Worm (Caenorhabditis elegans): ENCODE measurements around the gene ric-3.

The ric-3 gene

ce11 chrIV:7838426-7838825, 20.4 kb downstream of the ric-3 start, which contains the start of gene C06A6.7:
Gene C06A6.7 (minus strand): TSS chrIV:7838526.
- TF ChIP-seq odd-2 (tag; optimal IDR thresholded peaks at IDR 0.05) (no peak), lim-6 (tag; optimal IDR thresholded peaks at IDR 0.05) (no peak), hlh-15 (tag; optimal IDR thresholded peaks at IDR 0.05) (no peak), ref-2 (tag; optimal IDR thresholded peaks at IDR 0.05) (no peak), tbx-7 (tag; optimal IDR thresholded peaks at IDR 0.05) (no peak), fax-1 (tag; optimal IDR thresholded peaks at IDR 0.05) (no peak), ceh-31 (tag; optimal IDR thresholded peaks at IDR 0.05) (no peak), dve-1 (tag; optimal IDR thresholded peaks at IDR 0.05) (no peak), ceh-2 (tag; optimal IDR thresholded peaks at IDR 0.05) (no peak), ttx-3 (tag; optimal IDR thresholded peaks at IDR 0.05) (no peak), unc-55 (GFP tag; optimal IDR thresholded peaks at IDR 0.05) (no peak), dmd-4 (tag; optimal IDR thresholded peaks at IDR 0.05; ENCODE audit: borderline replicate concordance) (no peak), ama-1 (optimal IDR thresholded peaks at IDR 0.05) (no peak), pat-9 (tag; optimal IDR thresholded peaks at IDR 0.05) (no peak), ahr-1 (tag; optimal IDR thresholded peaks at IDR 0.05) (no peak), ztf-16 (tag; optimal IDR thresholded peaks at IDR 0.05) (no peak), sdc-2 (tag; optimal IDR thresholded peaks at IDR 0.05) (no peak), zip-5 (tag; optimal IDR thresholded peaks at IDR 0.05) (no peak)

ce11 chrIV:7839923-7840322, 21.9 kb downstream of the ric-3 start:
- peak; percentile 65 for TF ChIP-seq ceh-14 (tag; optimal IDR thresholded peaks at IDR 0.05)
- TF ChIP-seq ceh-31 (tag; optimal IDR thresholded peaks at IDR 0.05) = peak; percentile 33
- no peak for TF ChIP-seq pha-4 (tag; optimal IDR thresholded peaks at IDR 0.05)
- no peak for TF ChIP-seq npax-4 (tag; optimal IDR thresholded peaks at IDR 0.05)
- no peak for TF ChIP-seq hlh-6 (tag; optimal IDR thresholded peaks at IDR 0.05)

- TF ChIP-seq C38D4.7 (GFP tag; optimal IDR thresholded peaks at IDR 0.05) = no peak
- TF ChIP-seq elt-2 (tag; optimal IDR thresholded peaks at IDR 0.05) = peak; percentile 42
- TF ChIP-seq nhr-232 (tag; optimal IDR thresholded peaks at IDR 0.05) = no peak
- TF ChIP-seq ceh-30 (tag; optimal IDR thresholded peaks at IDR 0.05) = no peak
- no peak for TF ChIP-seq syd-9 (tag; optimal IDR thresholded peaks at IDR 0.05)
Observed at ce11 chrIV:7841218-7841617, 23.2 kb downstream of the ric-3 start.

ce11 chrIV:7844333-7844973, 26.4 kb downstream of the ric-3 start:
- TF ChIP-seq elt-2 (tag; optimal IDR thresholded peaks at IDR 0.05) = peak; percentile 8
- TF ChIP-seq che-1 (tag; optimal IDR thresholded peaks at IDR 0.05) = no peak
- no peak for TF ChIP-seq K02D7.2 (tag; optimal IDR thresholded peaks at IDR 0.05)
- no peak for TF ChIP-seq C08G9.2 (tag; optimal IDR thresholded peaks at IDR 0.05)
- TF ChIP-seq hlh-30 (tag; optimal IDR thresholded peaks at IDR 0.05; ENCODE audit: insufficient read depth) = peak; percentile 17
- TF ChIP-seq ceh-48 (tag; optimal IDR thresholded peaks at IDR 0.05) = no peak

DNA sequence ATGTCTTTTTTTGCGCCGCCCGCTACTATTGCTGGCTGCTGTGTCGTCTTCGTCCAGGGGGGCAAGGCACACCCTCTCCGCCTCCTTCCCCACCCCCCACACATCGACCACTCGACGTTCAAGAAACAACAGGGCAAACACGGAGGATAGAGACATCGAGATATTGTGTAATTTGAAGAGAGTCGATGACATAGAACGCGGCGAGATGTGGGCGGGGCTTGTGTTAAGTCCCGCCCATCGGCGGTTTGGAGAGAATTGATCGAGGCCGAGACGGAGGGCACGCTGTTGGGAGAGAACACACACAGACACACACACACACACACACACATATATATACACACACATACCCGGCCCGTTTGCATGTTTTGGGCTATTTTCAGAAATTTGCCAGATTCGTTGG, 27.5 kb downstream of the ric-3 start:
- TF ChIP-seq rnt-1 (tag; optimal IDR thresholded peaks at IDR 0.05) (peak; percentile 74), dmd-4 (tag; optimal IDR thresholded peaks at IDR 0.05; ENCODE audit: borderline replicate concordance) (peak; percentile 78), hlh-8 (tag; optimal IDR thresholded peaks at IDR 0.05) (no peak), ceh-2 (tag; optimal IDR thresholded peaks at IDR 0.05) (peak; percentile 61), fax-1 (tag; optimal IDR thresholded peaks at IDR 0.05) (no peak), pax-1 (tag; optimal IDR thresholded peaks at IDR 0.05) (no peak), npax-4 (tag; optimal IDR thresholded peaks at IDR 0.05) (no peak), sox-2 (GFP tag; IDR thresholded peaks at IDR 0.05) (no peak; the same call in 1 of the 2 replicates), fkh-6 (tag; optimal IDR thresholded peaks at IDR 0.05) (peak; percentile 34), gmeb-2 (tag; optimal IDR thresholded peaks at IDR 0.05) (no peak), ceh-45 (GFP tag; IDR thresholded peaks at IDR 0.05) (no peak), madf-2 (tag; optimal IDR thresholded peaks at IDR 0.05) (peak; percentile 25), pha-4 (tag; optimal IDR thresholded peaks at IDR 0.05) (no peak), sox-4 (tag; optimal IDR thresholded peaks at IDR 0.05) (peak; percentile 12), unc-3 (GFP tag; conservative IDR thresholded peaks at IDR 0.05) (no peak), unc-3 (tag; optimal IDR thresholded peaks at IDR 0.05) (no peak), che-1 (tag; optimal IDR thresholded peaks at IDR 0.05) (peak; percentile 58), elt-4 (tag; optimal IDR thresholded peaks at IDR 0.05) (no peak), ref-2 (tag; optimal IDR thresholded peaks at IDR 0.05) (peak; percentile 87), lin-11 (tag; optimal IDR thresholded peaks at IDR 0.05) (no peak), ceh-19 (GFP tag; optimal IDR thresholded peaks at IDR 0.05) (peak; percentile 74), ceh-48 (tag; optimal IDR thresholded peaks at IDR 0.05) (peak; percentile 42)
